Worm (Caenorhabditis elegans) whole organism, L4 larva: Measurements from ENCODE around the gene F56H11.2.

ENCODE experiments used
- aly-2 ChIP-seq: sonication (generic microtip); optimal IDR thresholded peaks from 2 replicates; lab custom pipeline; 2018; ENCODE audit warnings: missing biosample characterization, missing genetic modification characterization
- ama-1 ChIP-seq: fragments of 150-350 bp; optimal IDR thresholded peaks from 2 replicates; lab custom pipeline; 2014; ENCODE audit warnings: inconsistent platforms, mixed read lengths
- ces-1 ChIP-seq: fragments of 150-350 bp; sonication (generic microtip); optimal IDR thresholded peaks from 4 replicates; lab custom pipeline; 2014; ENCODE audit warnings: missing biosample characterization, missing genetic modification reagents, missing genetic modification characterization
- dmd-6 ChIP-seq: fragments of 200-800 bp; sonication (Bioruptor generic); IDR thresholded peaks from 2 replicates; pipeline ENCODE4 v1.3.6; 2022; ENCODE audit warnings: missing genetic modification reagents, missing genetic modification characterization, missing compliant biosample characterization
- dmd-9 ChIP-seq: fragments of 200-800 bp; sonication (Bioruptor generic); IDR thresholded peaks from 2 replicates; pipeline ENCODE4 v1.3.6; 2022; ENCODE audit warnings: missing genetic modification reagents, missing genetic modification characterization, missing compliant biosample characterization
- hlh-11 ChIP-seq: fragments of 200-800 bp; sonication (Bioruptor generic); optimal IDR thresholded peaks from 2 replicates; lab custom pipeline; 2018; ENCODE audit warnings: mild to moderate bottlenecking, missing genetic modification characterization, missing compliant biosample characterization
- lin-13 ChIP-seq: fragments of 150-350 bp; optimal IDR thresholded peaks from 2 replicates; lab custom pipeline; 2014; ENCODE audit warnings: missing biosample characterization, missing genetic modification reagents, missing genetic modification characterization
- lsy-2 ChIP-seq, 2 experiments: fragments of 150-350 bp in 1 of 2; sonication (generic microtip) in 1 of 2; optimal IDR thresholded peaks; 2 replicates each; lab custom pipeline; 2014 to 2017; ENCODE audit warnings: missing biosample characterization in 2 of 2, missing genetic modification characterization in 2 of 2
- mdl-1 ChIP-seq, 2 experiments: fragments of 150-350 bp in 1 of 2; sonication (generic microtip) in 1 of 2; optimal IDR thresholded peaks; 2 replicates each; lab custom pipeline; 2014 to 2017; ENCODE audit warnings: missing biosample characterization in 2 of 2, missing genetic modification characterization in 2 of 2
- mes-2 ChIP-seq: sonication (generic microtip); optimal IDR thresholded peaks from 2 replicates; lab custom pipeline; 2016; ENCODE audit warnings: missing genotype, mild to moderate bottlenecking, missing genetic modification characterization, missing compliant biosample characterization; ENCODE audit not compliant: poor library complexity, severe bottlenecking
- nhr-76 ChIP-seq: fragments of 150-350 bp; optimal IDR thresholded peaks from 2 replicates; lab custom pipeline; 2014; ENCODE audit warnings: missing biosample characterization, missing genetic modification characterization

DNA sequence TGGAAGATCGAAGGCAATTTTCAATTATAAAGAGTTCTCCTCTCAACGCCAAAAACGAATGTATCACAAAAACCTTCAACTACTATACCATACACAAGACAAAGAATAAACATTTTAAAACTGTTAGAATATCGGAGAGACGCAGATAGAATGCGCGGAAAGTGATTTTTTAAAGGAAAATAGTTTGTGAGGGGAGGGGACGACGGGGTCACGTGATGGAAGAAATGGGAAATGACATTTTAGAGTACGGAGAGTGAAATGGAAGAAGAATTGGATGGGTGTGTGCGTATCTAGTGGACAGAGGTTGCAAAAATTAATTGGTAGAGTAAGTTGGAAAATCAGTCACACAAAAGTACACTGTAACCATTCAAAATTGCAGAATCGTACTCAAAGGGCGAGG, 1.4 kb upstream of the F56H11.2 start:
- TF ChIP-seq nhr-76 (tag; lab: Kevin White, UChicago) (no peak), ama-1 (lab: Kevin White, UChicago) (no peak), aly-2 (tag; lab: Kevin White, UChicago) (no peak), mdl-1 (tag; optimal IDR thresholded peaks at IDR 0.05; lab: Kevin White, UChicago) (no peak), lsy-2 (tag; optimal IDR thresholded peaks at IDR 0.05; lab: Kevin White, UChicago) (no peak), hlh-11 (tag; lab: Kevin White, UChicago) (peak; percentile 32), lin-13 (GFP tag; lab: Kevin White, UChicago) (no peak), dmd-6 (GFP tag; lab: Robert Waterston, UW) (no peak), ces-1 (no peak), dmd-9 (GFP tag; lab: Robert Waterston, UW) (no peak), mes-2 (tag; lab: Kevin White, UChicago) (no peak)
